Worm (Caenorhabditis elegans) whole organism, L1 larva: Measurements from ENCODE around the gene T24C2.5.

ENCODE experiments used
- C04F5.9 ChIP-seq: sonication (generic microtip); optimal IDR thresholded peaks from 2 replicates; lab custom pipeline; 2016; ENCODE audit warnings: missing genetic modification characterization, missing compliant biosample characterization
- C16A3.4 ChIP-seq: fragments of 150-350 bp; optimal IDR thresholded peaks from 2 replicates; lab custom pipeline; 2014; ENCODE audit warnings: missing biosample characterization, missing genetic modification characterization
- C34B4.2 ChIP-seq: sonication (generic microtip); optimal IDR thresholded peaks from 2 replicates; lab custom pipeline; 2017; ENCODE audit warnings: mild to moderate bottlenecking, missing genetic modification characterization, missing compliant biosample characterization
- F16B12.6 ChIP-seq: fragments of 150-350 bp; optimal IDR thresholded peaks from 2 replicates; lab custom pipeline; 2014; ENCODE audit warnings: missing biosample characterization, missing genetic modification characterization
- aha-1 ChIP-seq: fragments of 150-350 bp; optimal IDR thresholded peaks from 2 replicates; lab custom pipeline; 2014; ENCODE audit warnings: missing biosample characterization, missing genetic modification characterization
- alr-1 ChIP-seq: fragments of 200-800 bp; sonication (Bioruptor generic); optimal IDR thresholded peaks from 2 replicates; lab custom pipeline; 2018; ENCODE audit warnings: borderline replicate concordance, mild to moderate bottlenecking, missing genetic modification characterization, missing compliant biosample characterization
- aly-2 ChIP-seq: fragments of 150-350 bp; optimal IDR thresholded peaks from 2 replicates; lab custom pipeline; 2014; ENCODE audit warnings: missing biosample characterization, missing genetic modification characterization
- blmp-1 ChIP-seq: fragments of 150-350 bp; optimal IDR thresholded peaks from 2 replicates; lab custom pipeline; 2014; ENCODE audit warnings: missing biosample characterization, missing genetic modification characterization
- ceh-63 ChIP-seq: fragments of 200-800 bp; sonication (Bioruptor generic); optimal IDR thresholded peaks from 2 replicates; lab custom pipeline; 2018; ENCODE audit warnings: mild to moderate bottlenecking, missing genetic modification characterization, missing compliant biosample characterization
- ceh-88 ChIP-seq: fragments of 200-800 bp; sonication (Bioruptor generic); IDR thresholded peaks from 2 replicates; pipeline ENCODE4 v1.3.6; 2022; ENCODE audit warnings: missing genetic modification characterization, missing compliant biosample characterization
- dpl-1 ChIP-seq, 3 experiments: fragments of 150-350 bp in 2 of 3; sonication (generic microtip) in 1 of 3; optimal IDR thresholded peaks; 2 replicates each; lab custom pipeline; 2014 to 2017; ENCODE audit warnings: missing biosample characterization in 3 of 3, missing genetic modification characterization in 3 of 3, missing genetic modification reagents in 3 of 3
- efl-1 ChIP-seq, 4 experiments: fragments of 150-350 bp; optimal IDR thresholded peaks in 3 of 4; peaks in 1 of 4; 1 replicate in 1 of 4; 2 replicates in 3 of 4; lab custom pipeline; 2014; ENCODE audit warnings: missing biosample characterization in 2 of 4, missing genetic modification characterization in 2 of 4, missing genetic modification reagents in 2 of 4
- efl-3 ChIP-seq: fragments of 200-800 bp; sonication (Bioruptor generic); optimal IDR thresholded peaks from 2 replicates; lab custom pipeline; 2018; ENCODE audit warnings: mild to moderate bottlenecking, missing genetic modification characterization, missing compliant biosample characterization
- elt-2 ChIP-seq: sonication (generic microtip); optimal IDR thresholded peaks from 2 replicates; lab custom pipeline; 2016; ENCODE audit warnings: missing genetic modification characterization, mild to moderate bottlenecking, inconsistent platforms, missing compliant biosample characterization, missing genetic modification reagents
- fkh-8 ChIP-seq: sonication (generic microtip); optimal IDR thresholded peaks from 2 replicates; lab custom pipeline; 2016; ENCODE audit warnings: mild to moderate bottlenecking, missing genetic modification characterization, missing compliant biosample characterization
- fos-1 ChIP-seq: fragments of 150-350 bp; optimal IDR thresholded peaks from 2 replicates; lab custom pipeline; 2014; ENCODE audit warnings: missing biosample characterization, missing genetic modification characterization
- irx-1 ChIP-seq: sonication (generic microtip); optimal IDR thresholded peaks from 2 replicates; lab custom pipeline; 2016; ENCODE audit warnings: missing genetic modification characterization, missing compliant biosample characterization
- lin-14 ChIP-seq: fragments of 200-800 bp; sonication (Bioruptor generic); optimal IDR thresholded peaks from 2 replicates; lab custom pipeline; 2018; ENCODE audit warnings: mild to moderate bottlenecking, missing genetic modification characterization, moderate library complexity, missing compliant biosample characterization
- lin-15B ChIP-seq: fragments of 150-350 bp; sonication (generic microtip); optimal IDR thresholded peaks from 3 replicates; lab custom pipeline; 2014; ENCODE audit warnings: missing biosample characterization, missing genetic modification characterization
- lin-39 ChIP-seq: fragments of 150-350 bp; optimal IDR thresholded peaks from 2 replicates; lab custom pipeline; 2014; ENCODE audit warnings: missing biosample characterization, missing genetic modification reagents, missing genetic modification characterization
- lsy-2 ChIP-seq, 2 experiments: fragments of 150-350 bp; optimal IDR thresholded peaks; 2 replicates each; lab custom pipeline; 2014; ENCODE audit warnings: missing biosample characterization in 2 of 2, missing genetic modification characterization in 2 of 2
- nhr-19 ChIP-seq: fragments of 200-800 bp; sonication (Bioruptor generic); conservative IDR thresholded peaks from 2 replicates; pipeline ENCODE4 v1.3.6; 2022; ENCODE audit warnings: missing genetic modification characterization, missing compliant biosample characterization
- nhr-20 ChIP-seq: sonication (generic microtip); optimal IDR thresholded peaks from 2 replicates; lab custom pipeline; 2016; ENCODE audit warnings: mild to moderate bottlenecking, missing genetic modification characterization, missing compliant biosample characterization
- nhr-71 ChIP-seq: sonication (generic microtip); optimal IDR thresholded peaks from 2 replicates; lab custom pipeline; 2016; ENCODE audit warnings: mild to moderate bottlenecking, missing genetic modification characterization, moderate library complexity, missing compliant biosample characterization
- nhr-84 ChIP-seq: sonication (generic microtip); optimal IDR thresholded peaks from 2 replicates; lab custom pipeline; 2017; ENCODE audit warnings: missing biosample characterization, missing genetic modification characterization
- nhr-85 ChIP-seq: sonication (generic microtip); peaks from one replicate; lab custom pipeline; 2016; ENCODE audit warnings: missing genetic modification characterization, inconsistent platforms, missing compliant biosample characterization
- pqm-1 ChIP-seq: sonication (generic microtip); optimal IDR thresholded peaks from 3 replicates; lab custom pipeline; 2017; ENCODE audit warnings: missing biosample characterization, missing genetic modification characterization
- rnt-1 ChIP-seq: sonication (generic microtip); optimal IDR thresholded peaks from 2 replicates; lab custom pipeline; 2016; ENCODE audit warnings: mild to moderate bottlenecking, missing genetic modification characterization, moderate library complexity, missing compliant biosample characterization
- snpc-4 ChIP-seq: fragments of 150-350 bp; optimal IDR thresholded peaks from 2 replicates; lab custom pipeline; 2014; ENCODE audit warnings: missing biosample characterization, missing genetic modification characterization
- snu-23 ChIP-seq: sonication (generic microtip); optimal IDR thresholded peaks from 2 replicates; lab custom pipeline; 2016; ENCODE audit warnings: missing genetic modification characterization, missing compliant biosample characterization
- unc-130 ChIP-seq: fragments of 150-350 bp; optimal IDR thresholded peaks from 2 replicates; lab custom pipeline; 2017; ENCODE audit warnings: missing biosample characterization, missing genetic modification characterization, inconsistent platforms
- xbp-1 ChIP-seq: sonication (generic microtip); optimal IDR thresholded peaks from 2 replicates; lab custom pipeline; 2016; ENCODE audit warnings: missing genetic modification characterization, missing compliant biosample characterization
- zag-1 ChIP-seq: fragments of 150-350 bp; optimal IDR thresholded peaks from 2 replicates; lab custom pipeline; 2014; ENCODE audit warnings: missing biosample characterization, missing genetic modification characterization
- ztf-4 ChIP-seq: fragments of 150-350 bp; optimal IDR thresholded peaks from 2 replicates; lab custom pipeline; 2014; ENCODE audit warnings: missing biosample characterization, missing genetic modification characterization

T24C2.5 gene

ce11 chrX:14565245-14565644 lies 31.0 kb downstream of the T24C2.5 start:
- TF ChIP-seq efl-1 (optimal IDR thresholded peaks at IDR 0.05; lab: Kevin White, UChicago): no peak
- peak in 1 of 2 experiments; percentile 74 for TF ChIP-seq efl-1 (GFP tag; optimal IDR thresholded peaks at IDR 0.05 in 1 of 2; lab: Kevin White, UChicago)
- TF ChIP-seq fkh-8 (tag; lab: Kevin White, UChicago): peak; percentile 26
- no peak for TF ChIP-seq ztf-4 (tag; lab: Kevin White, UChicago)
- TF ChIP-seq lin-39 (tag; lab: Kevin White, UChicago): no peak
- peak; percentile 38 for TF ChIP-seq nhr-71
- no peak for TF ChIP-seq aha-1 (tag; lab: Kevin White, UChicago)
- TF ChIP-seq nhr-19 (GFP tag; lab: Robert Waterston, UW): 0 out of 2 replicates have a peak, but pooled peaks have one; percentile 15
- TF ChIP-seq blmp-1 (tag; lab: Kevin White, UChicago): no peak
- TF ChIP-seq xbp-1 (tag; lab: Kevin White, UChicago): no peak

- TF ChIP-seq lin-39 (tag; lab: Kevin White, UChicago) (peak; percentile 66), fos-1 (no peak), F16B12.6 (no peak), aha-1 (tag; lab: Kevin White, UChicago) (no peak), dpl-1 (GFP tag; optimal IDR thresholded peaks at IDR 0.05; lab: Kevin White, UChicago) (no peak), C34B4.2 (tag; lab: Kevin White, UChicago) (no peak), lin-14 (GFP tag; lab: Kevin White, UChicago) (peak; percentile 71), zag-1 (tag; lab: Kevin White, UChicago) (no peak), nhr-85 (tag; lab: Kevin White, UChicago) (peak; percentile 68), lin-15B (no peak), nhr-71 (peak; percentile 77), C04F5.9 (tag; lab: Kevin White, UChicago) (no peak), nhr-20 (tag; lab: Kevin White, UChicago) (peak; percentile 38), efl-3 (GFP tag; lab: Kevin White, UChicago) (no peak), efl-1 (optimal IDR thresholded peaks at IDR 0.05; lab: Kevin White, UChicago) (no peak), efl-1 (GFP tag; optimal IDR thresholded peaks at IDR 0.05 in 1 of 2; lab: Kevin White, UChicago) (no peak), rnt-1 (tag; lab: Kevin White, UChicago) (peak; percentile 76), nhr-19 (GFP tag; lab: Robert Waterston, UW) (peak; percentile 62), snpc-4 (tag; lab: Kevin White, UChicago) (no peak), snu-23 (GFP tag; lab: Kevin White, UChicago) (peak; percentile 41), pqm-1 (tag; lab: Kevin White, UChicago) (no peak), C16A3.4 (tag; lab: Kevin White, UChicago) (no peak), lsy-2 (tag; optimal IDR thresholded peaks at IDR 0.05; lab: Kevin White, UChicago) (no peak)
Measured at ce11 chrX:14566047-14566446, 31.8 kb downstream of the T24C2.5 start.

- TF ChIP-seq fkh-8 (tag; lab: Kevin White, UChicago) (no peak), elt-2 (tag; lab: Kevin White, UChicago) (peak; percentile 4), nhr-85 (tag; lab: Kevin White, UChicago) (peak; percentile 56)
Measured at ce11 chrX:14568258-14568763, 34.1 kb downstream of the T24C2.5 start.

ce11 chrX:14571277-14571676 lies 37.1 kb downstream of the T24C2.5 start:
- TF ChIP-seq lin-14 (GFP tag; lab: Kevin White, UChicago) (no peak), unc-130 (tag; lab: Kevin White, UChicago) (no peak), aly-2 (tag; lab: Kevin White, UChicago) (no peak), C16A3.4 (tag; lab: Kevin White, UChicago) (no peak), ceh-63 (GFP tag; lab: Kevin White, UChicago) (no peak), nhr-84 (tag; lab: Kevin White, UChicago) (no peak), ceh-88 (GFP tag; lab: Robert Waterston, UW) (no peak), irx-1 (tag; lab: Kevin White, UChicago) (no peak), alr-1 (tag; lab: Kevin White, UChicago) (no peak)
